Worm (Caenorhabditis elegans): Measurements from ENCODE around the gene cdr-1.

- TF ChIP-seq lin-15B (tag; optimal IDR thresholded peaks at IDR 0.05) (no peak), nhr-76 (tag; optimal IDR thresholded peaks at IDR 0.05) (no peak), snpc-4 (tag; optimal IDR thresholded peaks at IDR 0.05) (no peak), rbr-2 (tag; optimal IDR thresholded peaks at IDR 0.05) (no peak), skn-1 (tag; optimal IDR thresholded peaks at IDR 0.05) (no peak), mdl-1 (tag; optimal IDR thresholded peaks at IDR 0.05) (no peak), set-16 (GFP tag; IDR thresholded peaks at IDR 0.05) (no peak), nhr-25 (tag; optimal IDR thresholded peaks at IDR 0.05; ENCODE audit: borderline replicate concordance, insufficient read depth) (no peak), ceh-82 (tag; optimal IDR thresholded peaks at IDR 0.05) (no peak), dmd-8 (GFP tag; IDR thresholded peaks at IDR 0.05) (no peak), lin-29 (GFP tag; IDR thresholded peaks at IDR 0.05) (no peak)
These were observed 24.4 kb upstream of the cdr-1 start, which contains the start of gene nhr-213 for ce11 chrV:15896671-15897070.
